Worm (Caenorhabditis elegans): Measurements from ENCODE around the gene algn-6.

The algn-6 gene

ce11 chrII:8015483-8015938, 24.1 kb upstream of the algn-6 start (continued):
- TF ChIP-seq hsf-1 (GFP tag; IDR thresholded peaks at IDR 0.05) (peak; percentile 77), snpc-4 (GFP tag; optimal IDR thresholded peaks at IDR 0.05) (peak; percentile 28), snpc-4 (tag; optimal IDR thresholded peaks at IDR 0.05) (peak in 3 of 4 experiments; percentile 46 to 58 (median 55)), nhr-80 (tag; optimal IDR thresholded peaks at IDR 0.05) (no peak), ceh-100 (GFP tag; IDR thresholded peaks at IDR 0.05) (peak; percentile 39; the same call in 1 of the 2 replicates), hmg-1.2 (GFP tag; IDR thresholded peaks at IDR 0.05) (peak; percentile 64), attf-3 (GFP tag; conservative IDR thresholded peaks at IDR 0.05) (0 out of 2 replicates have a peak, but pooled peaks have one; percentile 41), ceh-79 (tag; optimal IDR thresholded peaks at IDR 0.05) (no peak), nfya-1 (tag; optimal IDR thresholded peaks at IDR 0.05; ENCODE audit: borderline replicate concordance, insufficient read depth) (no peak), bed-2 (GFP tag; IDR thresholded peaks at IDR 0.05) (no peak), T26A5.8 (tag; optimal IDR thresholded peaks at IDR 0.05) (no peak), athp-1 (tag; optimal IDR thresholded peaks at IDR 0.05) (peak; percentile 88), xnd-1 (tag; optimal IDR thresholded peaks at IDR 0.05) (peak; percentile 90), nfya-2 (GFP tag; IDR thresholded peaks at IDR 0.05) (no peak), madf-8 (GFP tag; conservative IDR thresholded peaks at IDR 0.05) (peak; percentile 93), B0019.2 (GFP tag; conservative IDR thresholded peaks at IDR 0.05) (0 out of 2 replicates have a peak, but pooled peaks have one; percentile 21), bed-1 (GFP tag; IDR thresholded peaks at IDR 0.05) (no peak), fkh-3 (tag; optimal IDR thresholded peaks at IDR 0.05) (no peak), sdz-38 (tag; optimal IDR thresholded peaks at IDR 0.05) (no peak), him-1 (tag; optimal IDR thresholded peaks at IDR 0.05) (peak; percentile 45), cebp-1 (GFP tag; IDR thresholded peaks at IDR 0.05) (no peak), cebp-1 (tag; optimal IDR thresholded peaks at IDR 0.05) (peak; percentile 63), aptf-2 (GFP tag; conservative IDR thresholded peaks at IDR 0.05) (peak; percentile 76; the same call in 1 of the 2 replicates), rec-8 (tag; optimal IDR thresholded peaks at IDR 0.05) (no peak), ccch-3 (GFP tag; optimal IDR thresholded peaks at IDR 0.05) (no peak), lag-1 (GFP tag; IDR thresholded peaks at IDR 0.05) (0 out of 2 replicates have a peak, but pooled peaks have one; percentile 15), snpc-3.4 (tag; optimal IDR thresholded peaks at IDR 0.05) (peak; percentile 92), gei-17 (GFP tag; optimal IDR thresholded peaks at IDR 0.05) (no peak), hrde-1 (tag; optimal IDR thresholded peaks at IDR 0.05; ENCODE audit: borderline replicate concordance) (peak; percentile 39), chd-7 (tag; optimal IDR thresholded peaks at IDR 0.05) (no peak), lsl-1 (GFP tag; optimal IDR thresholded peaks at IDR 0.05) (peak; percentile 90), F37B4.10 (GFP tag; IDR thresholded peaks at IDR 0.05) (no peak), Y53G8AR.9 (GFP tag; conservative IDR thresholded peaks at IDR 0.05) (peak; percentile 90), F23B12.7 (tag; optimal IDR thresholded peaks at IDR 0.05; ENCODE audit: insufficient read depth) (no peak), attf-6 (GFP tag; IDR thresholded peaks at IDR 0.05) (no peak)

- peak; percentile 49 for TF ChIP-seq mcd-1 (GFP tag; IDR thresholded peaks at IDR 0.05)
- TF ChIP-seq chd-7 (tag; optimal IDR thresholded peaks at IDR 0.05) = peak; percentile 51
- 0 out of 2 replicates have a peak, but pooled peaks have one; percentile 60 for TF ChIP-seq madf-3 (GFP tag; IDR thresholded peaks at IDR 0.05)
- TF ChIP-seq tbx-9 (tag; optimal IDR thresholded peaks at IDR 0.05; ENCODE audit: borderline replicate concordance) = no peak
- TF ChIP-seq nfyb-1 (GFP tag; IDR thresholded peaks at IDR 0.05) = peak; percentile 28; the same call in 1 of the 2 replicates
- TF ChIP-seq F33H1.4 (GFP tag; IDR thresholded peaks at IDR 0.05) = peak; percentile 11; the same call in 1 of the 2 replicates
- TF ChIP-seq K11D2.4 (GFP tag; IDR thresholded peaks at IDR 0.05) = 0 out of 2 replicates have a peak, but pooled peaks have one; percentile 36
- peak; percentile 46; the same call in 1 of the 2 replicates for TF ChIP-seq pbrm-1 (GFP tag; IDR thresholded peaks at IDR 0.05)
- TF ChIP-seq lin-35 (GFP tag; optimal IDR thresholded peaks at IDR 0.05) = no peak
- no peak for TF ChIP-seq cebp-1 (GFP tag; IDR thresholded peaks at IDR 0.05)
- TF ChIP-seq cebp-1 (tag; optimal IDR thresholded peaks at IDR 0.05) = peak; percentile 53
- TF ChIP-seq egrh-3 (GFP tag; IDR thresholded peaks at IDR 0.05) = peak; percentile 9; the same call in 1 of the 2 replicates
- TF ChIP-seq Y53G8AR.9 (GFP tag; conservative IDR thresholded peaks at IDR 0.05) = peak; percentile 43; the same call in 1 of the 2 replicates
- TF ChIP-seq unc-62 (GFP tag; optimal IDR thresholded peaks at IDR 0.05) = peak; percentile 60
- TF ChIP-seq C06A6.2 (GFP tag; conservative IDR thresholded peaks at IDR 0.05) = 0 out of 2 replicates have a peak, but pooled peaks have one; percentile 23
- peak; percentile 78 for TF ChIP-seq ztf-22 (GFP tag; optimal IDR thresholded peaks at IDR 0.05)
- no peak for TF ChIP-seq Y53F4B.3 (GFP tag; IDR thresholded peaks at IDR 0.05)
Measured at ce11 chrII:8016167-8016566, 23.4 kb upstream of the algn-6 start.

All from whole organism, young adult.